Worm (Caenorhabditis elegans) whole organism, early embryonic: ENCODE results near the gene C17H11.1.

Experiments
- B0310.2 ChIP-seq: sonication (generic microtip); optimal IDR thresholded peaks from 2 replicates; lab custom pipeline; 2016; ENCODE audit warnings: mild to moderate bottlenecking, missing genetic modification characterization, missing compliant biosample characterization
- F13C5.2 ChIP-seq: sonication (generic microtip); optimal IDR thresholded peaks from 2 replicates; lab custom pipeline; 2017; ENCODE audit warnings: mild to moderate bottlenecking, missing genetic modification characterization, inconsistent platforms, missing compliant biosample characterization
- ama-1 ChIP-seq: fragments of 150-350 bp; optimal IDR thresholded peaks from 2 replicates; lab custom pipeline; 2014
- tbx-37 ChIP-seq: fragments of 200-800 bp; sonication (Bioruptor generic); conservative IDR thresholded peaks from 2 replicates; pipeline ENCODE4 v1.3.6; 2022; ENCODE audit warnings: missing genetic modification reagents, missing genetic modification characterization, missing compliant biosample characterization

ce11 chrX:8156502-8156901 lies 17.2 kb upstream of the C17H11.1 start:
- TF ChIP-seq B0310.2 (tag; lab: Kevin White, UChicago) (no peak), tbx-37 (0 out of 2 replicates have a peak, but pooled peaks have one; percentile 21), ama-1 (no peak), F13C5.2 (tag; lab: Kevin White, UChicago) (no peak)
